Worm (Caenorhabditis elegans): ENCODE results near the gene Y67D8B.1.

DNA sequence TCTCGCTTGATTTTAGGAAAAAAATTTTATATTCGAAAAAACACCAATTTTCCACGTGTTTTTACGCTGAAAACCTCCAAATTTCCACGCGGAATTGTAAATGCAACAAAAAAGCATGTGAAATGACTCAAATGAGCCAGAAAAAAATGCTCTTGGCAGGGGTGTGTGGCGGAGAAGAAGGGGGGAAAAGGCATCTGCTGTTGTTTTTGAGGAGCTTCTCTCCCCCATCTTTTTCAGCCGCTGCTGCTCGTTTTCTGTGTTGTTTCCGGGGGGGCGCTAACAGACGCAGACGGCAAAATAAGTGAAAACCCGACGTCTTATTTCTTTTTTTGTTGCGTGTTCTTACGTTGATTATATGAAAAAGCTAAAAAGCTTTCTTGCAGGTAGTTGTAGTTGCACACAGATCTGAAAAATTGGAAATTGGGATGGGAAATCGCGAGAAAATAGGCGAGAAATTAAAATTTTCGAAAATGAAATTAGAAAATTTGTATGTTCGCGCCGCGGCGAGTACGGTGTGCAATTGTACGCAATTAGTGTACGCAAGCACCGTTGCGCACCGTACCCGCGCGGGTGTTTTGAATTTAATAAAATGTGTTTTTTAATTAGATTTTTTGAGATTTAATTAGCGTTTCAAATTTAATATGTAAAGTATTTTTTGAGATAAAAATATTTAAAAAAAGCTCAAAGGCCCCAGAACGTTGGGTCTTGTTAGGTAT, 40.4 kb downstream of the Y67D8B.1 start:
- TF ChIP-seq W03F9.2 (tag; optimal IDR thresholded peaks at IDR 0.05) (no peak), him-1 (tag; optimal IDR thresholded peaks at IDR 0.05) (no peak), dao-5 (tag; optimal IDR thresholded peaks at IDR 0.05) (no peak)

Measured in whole organism, L4/young adult.